Fruit fly (Drosophila melanogaster) whole organism, prepupa: ENCODE measurements around the gene CG4133.
A peak's percentile ranks its signal among the peaks of the same experiment; 100 is the strongest.

Experiments used
- CG10631 ChIP-seq: fragments of 200-800 bp; sonication (Bioruptor generic); optimal IDR thresholded peaks from 2 replicates; lab custom pipeline; 2016; ENCODE audit warnings: missing biosample characterization, missing genetic modification characterization
- CG10669 ChIP-seq: fragments of 200-800 bp; sonication (Bioruptor generic); optimal IDR thresholded peaks from 3 replicates; lab custom pipeline; 2018; ENCODE audit warnings: missing biosample characterization, mild to moderate bottlenecking, missing genetic modification characterization, moderate library complexity
- CG11294 ChIP-seq: fragments of 200-800 bp; sonication (Bioruptor generic); IDR thresholded peaks from 2 replicates; pipeline ENCODE4 v1.3.6; 2022; ENCODE audit warnings: missing biosample characterization, missing genetic modification characterization
- CG15336 ChIP-seq: fragments of 200-800 bp; sonication (Bioruptor generic); IDR thresholded peaks from 2 replicates; pipeline ENCODE4 v1.3.6; 2022; ENCODE audit warnings: missing biosample characterization, missing genetic modification characterization
- CG1621 ChIP-seq: fragments of 200-800 bp; sonication (Bioruptor generic); optimal IDR thresholded peaks from 3 replicates; lab custom pipeline; 2018; ENCODE audit warnings: missing biosample characterization, mild to moderate bottlenecking, missing genetic modification characterization
- CG3032 ChIP-seq: fragments of 200-800 bp; optimal IDR thresholded peaks from 2 replicates; lab custom pipeline; 2019; ENCODE audit warnings: missing biosample characterization, mild to moderate bottlenecking, missing genetic modification characterization, moderate library complexity
- CG31627 ChIP-seq: fragments of 200-800 bp; sonication (Bioruptor generic); optimal IDR thresholded peaks from 3 replicates; lab custom pipeline; 2016; ENCODE audit warnings: missing biosample characterization, missing genetic modification characterization
- CG32006 ChIP-seq: fragments of 200-800 bp; sonication (Bioruptor generic); optimal IDR thresholded peaks from 3 replicates; lab custom pipeline; 2017; ENCODE audit warnings: missing biosample characterization, mild to moderate bottlenecking, missing genetic modification characterization
- CG34406 ChIP-seq: fragments of 200-800 bp; sonication (Bioruptor generic); optimal IDR thresholded peaks from 3 replicates; lab custom pipeline; 2016; ENCODE audit warnings: missing biosample characterization, missing genetic modification characterization
- CG3919 ChIP-seq: fragments of 200-800 bp; sonication (Bioruptor generic); optimal IDR thresholded peaks from 3 replicates; lab custom pipeline; 2016; ENCODE audit warnings: missing biosample characterization, missing genetic modification characterization
- CG6163 ChIP-seq: fragments of 200-800 bp; sonication (Bioruptor generic); IDR thresholded peaks from 3 replicates; pipeline ENCODE4 v1.3.6; 2022; ENCODE audit warnings: missing biosample characterization, missing genetic modification characterization
- CG6276 ChIP-seq: fragments of 200-800 bp; sonication (Bioruptor generic); optimal IDR thresholded peaks from 2 replicates; lab custom pipeline; 2017; ENCODE audit warnings: missing biosample characterization, mild to moderate bottlenecking, missing genetic modification characterization
- CG6792 ChIP-seq: fragments of 200-800 bp; sonication (Bioruptor generic); optimal IDR thresholded peaks from 3 replicates; lab custom pipeline; 2016; ENCODE audit warnings: missing biosample characterization, missing genetic modification characterization
- CG6808 ChIP-seq: fragments of 200-800 bp; sonication (Bioruptor generic); optimal IDR thresholded peaks from 3 replicates; lab custom pipeline; 2017; ENCODE audit warnings: missing biosample characterization, missing genetic modification characterization, mild to moderate bottlenecking, moderate library complexity, missing genetic modification reagents
- CG6854 ChIP-seq: fragments of 200-800 bp; sonication (Bioruptor generic); optimal IDR thresholded peaks from 2 replicates; lab custom pipeline; 2017; ENCODE audit warnings: missing biosample characterization, mild to moderate bottlenecking, missing genetic modification characterization
- CG8632 ChIP-seq: fragments of 200-800 bp; sonication (Bioruptor generic); optimal IDR thresholded peaks from 3 replicates; lab custom pipeline; 2016; ENCODE audit warnings: missing biosample characterization, missing genetic modification characterization
- CG9139 ChIP-seq: fragments of 200-800 bp; sonication (Bioruptor generic); optimal IDR thresholded peaks from 3 replicates; lab custom pipeline; 2017; ENCODE audit warnings: missing biosample characterization, mild to moderate bottlenecking, missing genetic modification characterization
- Eip75B ChIP-seq: fragments of 200-800 bp; sonication (Bioruptor generic); optimal IDR thresholded peaks from 3 replicates; lab custom pipeline; 2016; ENCODE audit warnings: missing biosample characterization, missing genetic modification characterization
- Eip78C ChIP-seq: fragments of 200-800 bp; sonication (Bioruptor generic); peaks from one replicate; lab custom pipeline; 2016; ENCODE audit warnings: missing biosample characterization, missing genetic modification characterization
- Eip93F ChIP-seq: fragments of 200-800 bp; sonication (Bioruptor generic); optimal IDR thresholded peaks from 2 replicates; lab custom pipeline; 2016; ENCODE audit warnings: missing biosample characterization, mild to moderate bottlenecking, missing genetic modification characterization
- Ets21C ChIP-seq: fragments of 200-800 bp; sonication (Bioruptor generic); optimal IDR thresholded peaks from 3 replicates; lab custom pipeline; 2016; ENCODE audit warnings: missing biosample characterization, missing genetic modification characterization
- Ets96B ChIP-seq: fragments of 200-800 bp; optimal IDR thresholded peaks from 2 replicates; lab custom pipeline; 2019; ENCODE audit warnings: missing biosample characterization, mild to moderate bottlenecking, missing genetic modification characterization, moderate library complexity
- Gug ChIP-seq: fragments of 200-800 bp; sonication (Bioruptor generic); IDR thresholded peaks from 2 replicates; pipeline ENCODE4 v1.3.6; 2022; ENCODE audit warnings: missing biosample characterization, missing genetic modification characterization
- Hr38 ChIP-seq: sonication (Bioruptor generic); optimal IDR thresholded peaks from 2 replicates; lab custom pipeline; 2016; ENCODE audit warnings: missing biosample characterization, missing genetic modification characterization
- Hr39 ChIP-seq: fragments of 200-800 bp; sonication (Bioruptor generic); optimal IDR thresholded peaks from 2 replicates; lab custom pipeline; 2016; ENCODE audit warnings: missing biosample characterization, missing genetic modification characterization
- Lpt ChIP-seq: fragments of 200-800 bp; sonication (Bioruptor generic); optimal IDR thresholded peaks from 3 replicates; lab custom pipeline; 2016; ENCODE audit warnings: missing biosample characterization, missing genetic modification characterization
- Smox ChIP-seq: fragments of 200-800 bp; sonication (Bioruptor generic); optimal IDR thresholded peaks from 3 replicates; lab custom pipeline; 2016; ENCODE audit warnings: missing biosample characterization, missing genetic modification characterization
- Sox14 ChIP-seq: fragments of 200-800 bp; sonication (Bioruptor generic); optimal IDR thresholded peaks from 3 replicates; lab custom pipeline; 2016; ENCODE audit warnings: missing biosample characterization, missing genetic modification characterization
- Sox15 ChIP-seq: fragments of 200-800 bp; sonication (Bioruptor generic); optimal IDR thresholded peaks from 3 replicates; lab custom pipeline; 2016; ENCODE audit warnings: missing biosample characterization, missing genetic modification characterization
- achi ChIP-seq: fragments of 200-800 bp; sonication (Bioruptor generic); optimal IDR thresholded peaks from 3 replicates; lab custom pipeline; 2016; ENCODE audit warnings: missing biosample characterization, missing genetic modification characterization
- cyc ChIP-seq: fragments of 200-800 bp; sonication (Bioruptor generic); optimal IDR thresholded peaks from 3 replicates; lab custom pipeline; 2016; ENCODE audit warnings: missing biosample characterization, missing genetic modification characterization
- dac ChIP-seq: fragments of 200-800 bp; sonication (Bioruptor generic); optimal IDR thresholded peaks from 2 replicates; lab custom pipeline; 2017; ENCODE audit warnings: missing biosample characterization, mild to moderate bottlenecking, missing genetic modification characterization
- dsx ChIP-seq: fragments of 200-800 bp; optimal IDR thresholded peaks from 3 replicates; lab custom pipeline; 2019; ENCODE audit warnings: missing biosample characterization, mild to moderate bottlenecking, missing genetic modification characterization, moderate library complexity; ENCODE audit not compliant: poor library complexity, severe bottlenecking
- eg ChIP-seq: fragments of 200-800 bp; sonication (Bioruptor generic); IDR thresholded peaks from 3 replicates; pipeline ENCODE4 v1.3.6; 2022; ENCODE audit warnings: missing biosample characterization, missing genetic modification characterization
- esn ChIP-seq: fragments of 200-800 bp; sonication (Bioruptor generic); optimal IDR thresholded peaks from 2 replicates; lab custom pipeline; 2016; ENCODE audit warnings: missing biosample characterization, mild to moderate bottlenecking, missing genetic modification characterization, moderate library complexity
- fd59A ChIP-seq: fragments of 200-800 bp; sonication (Bioruptor generic); optimal IDR thresholded peaks from 2 replicates; lab custom pipeline; 2017; ENCODE audit warnings: missing biosample characterization, mild to moderate bottlenecking, missing genetic modification characterization, missing genetic modification reagents
- fd85E ChIP-seq: fragments of 200-800 bp; sonication (Bioruptor generic); optimal IDR thresholded peaks from 3 replicates; lab custom pipeline; 2016; ENCODE audit warnings: missing biosample characterization, missing genetic modification characterization
- lz ChIP-seq: fragments of 200-800 bp; sonication (Bioruptor generic); optimal IDR thresholded peaks from 3 replicates; lab custom pipeline; 2016; ENCODE audit warnings: missing biosample characterization, missing genetic modification characterization
- net ChIP-seq: fragments of 200-800 bp; sonication (Bioruptor generic); optimal IDR thresholded peaks from 3 replicates; lab custom pipeline; 2016; ENCODE audit warnings: missing biosample characterization, missing genetic modification characterization
- salr ChIP-seq, 2 experiments: fragments of 200-800 bp; sonication (Bioruptor generic); optimal IDR thresholded peaks; 3 replicates each; lab custom pipeline; 2016 to 2018; ENCODE audit warnings: missing biosample characterization in 2 of 2, missing genetic modification characterization in 2 of 2, mild to moderate bottlenecking in 1 of 2
- spab ChIP-seq: fragments of 200-800 bp; sonication (Bioruptor generic); optimal IDR thresholded peaks from 2 replicates; lab custom pipeline; 2017; ENCODE audit warnings: missing biosample characterization, mild to moderate bottlenecking, missing genetic modification characterization, missing genetic modification reagents
- svp ChIP-seq: fragments of 200-800 bp; sonication (Bioruptor generic); peaks from one replicate; lab custom pipeline; 2016; ENCODE audit warnings: missing biosample characterization, missing genetic modification characterization
- vri ChIP-seq: fragments of 200-800 bp; sonication (Bioruptor generic); optimal IDR thresholded peaks from 3 replicates; lab custom pipeline; 2016; ENCODE audit warnings: missing biosample characterization, mild to moderate bottlenecking, missing genetic modification characterization

The CG4133 gene

DNA sequence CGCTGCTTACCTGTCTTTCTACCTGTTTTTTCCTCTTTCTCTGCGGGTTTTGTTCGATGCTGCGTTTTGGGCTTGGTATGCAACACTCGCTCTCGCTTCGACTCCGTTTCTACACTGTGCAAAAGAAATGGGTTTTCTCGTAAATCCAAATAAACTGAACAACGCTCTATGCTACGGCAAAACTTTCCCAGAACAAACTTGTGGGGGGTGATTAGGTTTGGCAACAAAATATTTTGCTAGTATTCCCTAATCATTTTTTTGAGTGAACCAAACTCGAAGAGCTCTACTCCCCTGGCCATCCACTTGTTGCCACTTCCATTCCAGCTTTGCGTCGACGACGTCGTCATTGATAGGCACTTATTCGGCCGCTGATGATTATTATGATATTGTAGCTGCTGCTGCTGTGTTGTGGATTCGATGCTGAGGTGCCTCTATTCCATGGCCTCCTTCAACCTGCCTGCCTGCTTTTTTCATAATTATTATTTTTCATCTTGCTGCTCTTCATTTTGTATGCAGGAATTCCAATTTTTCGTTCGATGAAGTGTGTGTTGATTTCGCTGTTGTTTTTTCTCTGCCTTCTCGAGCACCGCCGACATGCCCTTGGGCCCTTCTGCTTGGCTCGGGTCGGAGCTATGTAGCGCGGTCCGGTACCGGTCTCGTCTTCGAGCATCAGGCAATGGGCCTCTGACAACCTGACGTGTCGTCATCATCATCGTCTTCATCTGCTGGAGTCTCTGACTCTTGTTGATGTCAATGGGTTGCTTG, 13.2 kb upstream of the CG4133 start (continued):
- peak; percentile 95 for TF ChIP-seq Sox15
- TF ChIP-seq spab (GFP tag; lab: Kevin White, UChicago): peak; percentile 96
- peak; percentile 98 for TF ChIP-seq cyc (GFP tag; lab: Kevin White, UChicago)
- peak; percentile 96 for TF ChIP-seq CG3032
- peak; percentile 98 for TF ChIP-seq svp (GFP tag; lab: Kevin White, UChicago)
- peak; percentile 99 for TF ChIP-seq Eip78C (GFP tag; lab: Kevin White, UChicago)
- peak; percentile 96 for TF ChIP-seq CG10669 (GFP tag; lab: Kevin White, UChicago)
- TF ChIP-seq CG3919 (GFP tag; lab: Kevin White, UChicago): peak; percentile 99
- TF ChIP-seq Lpt: peak; percentile 96
- TF ChIP-seq lz (GFP tag; lab: Kevin White, UChicago): peak; percentile 97
- TF ChIP-seq CG6808 (GFP tag; lab: Kevin White, UChicago): peak; percentile 93
- TF ChIP-seq CG6854: peak; percentile 92
- TF ChIP-seq CG6163 (GFP tag; lab: Robert Waterston, UW): peak; percentile 97
- TF ChIP-seq CG9139 (GFP tag; lab: Kevin White, UChicago): peak; percentile 89
- TF ChIP-seq Hr38 (GFP tag; lab: Kevin White, UChicago): peak; percentile 79
- peak; percentile 88 to 95 for TF ChIP-seq salr (GFP tag; optimal IDR thresholded peaks at IDR 0.05; lab: Kevin White, UChicago)
- peak; percentile 96 for TF ChIP-seq CG8632 (GFP tag; lab: Kevin White, UChicago)
- TF ChIP-seq Ets21C (GFP tag; lab: Kevin White, UChicago): peak; percentile 95
- TF ChIP-seq CG11294 (GFP tag; lab: Robert Waterston, UW): peak; percentile 77
- TF ChIP-seq eg: peak; percentile 95
- peak; percentile 96 for TF ChIP-seq achi (GFP tag; lab: Kevin White, UChicago)
- peak; percentile 95 for TF ChIP-seq CG32006
- TF ChIP-seq fd85E (GFP tag; lab: Kevin White, UChicago): peak; percentile 95
- peak; percentile 96 for TF ChIP-seq CG10631 (GFP tag; lab: Kevin White, UChicago)
- peak; percentile 88 for TF ChIP-seq dac (GFP tag; lab: Kevin White, UChicago)

DNA sequence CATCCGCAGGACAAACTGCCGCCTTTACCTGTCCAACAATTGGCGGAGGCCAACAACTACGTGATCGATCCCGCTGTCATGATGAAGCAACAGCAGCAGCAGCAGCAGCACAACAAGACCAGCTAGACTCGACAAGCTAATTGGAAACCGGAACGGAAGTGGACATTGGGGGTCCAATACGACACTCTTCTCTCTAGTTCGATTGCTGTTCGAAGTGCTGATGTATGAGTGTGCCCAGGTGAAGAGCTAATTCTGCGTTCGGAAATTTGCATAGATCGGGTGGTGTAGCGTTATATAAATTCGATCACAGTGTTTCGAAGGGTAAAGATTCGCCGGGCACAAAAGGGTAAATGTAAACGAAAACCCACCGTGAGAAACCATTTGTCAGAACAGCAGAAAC, 8.2 kb upstream of the CG4133 start:
- no peak for TF ChIP-seq CG1621 (tag; lab: Kevin White, UChicago)
- TF ChIP-seq salr (GFP tag; optimal IDR thresholded peaks at IDR 0.05; lab: Kevin White, UChicago): no peak
- no peak for TF ChIP-seq vri

DNA sequence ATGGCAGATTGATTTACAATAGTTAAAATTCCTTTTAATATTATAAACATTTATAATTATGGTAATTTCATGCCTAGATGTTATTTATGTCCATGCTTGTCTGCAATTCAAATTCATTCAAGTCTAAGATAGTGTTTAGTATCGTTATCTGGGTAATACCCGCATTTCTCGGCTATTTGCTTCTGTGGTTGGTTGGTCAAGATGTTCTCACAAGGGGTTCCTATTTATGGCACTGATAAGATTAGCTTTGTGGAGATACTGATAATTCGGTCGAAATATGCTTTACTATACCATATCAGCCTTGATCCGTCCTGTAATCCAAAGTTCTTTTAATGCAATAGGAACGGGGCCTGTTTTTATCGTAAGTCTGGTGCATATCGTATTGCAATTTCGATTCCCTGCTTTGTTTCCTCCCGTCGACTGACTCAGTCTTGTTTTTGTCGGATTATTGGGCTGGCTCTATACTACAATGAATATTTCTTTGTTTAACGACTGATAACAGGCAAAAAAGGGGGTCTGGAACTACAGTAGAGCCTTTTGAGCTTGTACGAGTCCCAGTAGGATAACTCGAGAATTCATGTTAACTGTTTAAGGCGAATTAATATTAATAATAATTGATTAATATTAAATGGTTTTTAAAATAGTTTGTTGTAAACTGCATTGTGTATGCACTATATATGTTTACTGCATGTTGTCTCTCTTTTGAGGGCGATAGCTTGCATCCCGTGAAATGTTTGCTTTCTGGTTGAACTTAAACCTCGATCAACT, 3.4 kb upstream of the CG4133 start:
- TF ChIP-seq Eip75B (no peak), Eip78C (GFP tag; lab: Kevin White, UChicago) (no peak), Gug (GFP tag; lab: Robert Waterston, UW) (0 out of 2 replicates have a peak, but pooled peaks have one; percentile 22), net (GFP tag; lab: Kevin White, UChicago) (no peak), CG6163 (GFP tag; lab: Robert Waterston, UW) (peak; percentile 16; the same call in 1 of the 3 replicates), fd59A (GFP tag; lab: Kevin White, UChicago) (no peak), CG10631 (GFP tag; lab: Kevin White, UChicago) (no peak), Hr39 (GFP tag; lab: Kevin White, UChicago) (no peak), achi (GFP tag; lab: Kevin White, UChicago) (no peak), cyc (GFP tag; lab: Kevin White, UChicago) (peak; percentile 14), CG34406 (GFP tag; lab: Kevin White, UChicago) (peak; percentile 28), CG8632 (GFP tag; lab: Kevin White, UChicago) (no peak), Eip93F (GFP tag; lab: Kevin White, UChicago) (peak; percentile 28), CG3919 (GFP tag; lab: Kevin White, UChicago) (no peak), CG6792 (GFP tag; lab: Kevin White, UChicago) (peak; percentile 48), svp (GFP tag; lab: Kevin White, UChicago) (no peak), salr (GFP tag; optimal IDR thresholded peaks at IDR 0.05; lab: Kevin White, UChicago) (no peak), CG32006 (no peak), Smox (no peak), CG10669 (GFP tag; lab: Kevin White, UChicago) (peak; percentile 61), Ets96B (tag; lab: Kevin White, UChicago) (peak; percentile 20), CG31627 (no peak), CG9139 (GFP tag; lab: Kevin White, UChicago) (no peak), CG6276 (GFP tag; lab: Kevin White, UChicago) (no peak), dac (GFP tag; lab: Kevin White, UChicago) (no peak), CG1621 (tag; lab: Kevin White, UChicago) (peak; percentile 10), esn (GFP tag; lab: Kevin White, UChicago) (peak; percentile 25), Sox14 (GFP tag; lab: Kevin White, UChicago) (peak; percentile 65), dsx (GFP tag; lab: Kevin White, UChicago) (peak; percentile 19), CG15336 (GFP tag; lab: Robert Waterston, UW) (peak; percentile 52)
